Worm (Caenorhabditis elegans): ENCODE results near the gene nhr-139.

The nhr-139 gene

ce11 chrV:6991771-6992170, 4.2 kb upstream of the nhr-139 start, which contains the start of gene nhr-162:
Gene nhr-162 (minus strand): TSS chrV:6991871.
- no peak for TF ChIP-seq elt-1 (tag; optimal IDR thresholded peaks at IDR 0.05)
- TF ChIP-seq mbf-1 (tag; optimal IDR thresholded peaks at IDR 0.05): no peak
- TF ChIP-seq ceh-16 (tag; optimal IDR thresholded peaks at IDR 0.05): no peak
- no peak for TF ChIP-seq ztf-1 (GFP tag; conservative IDR thresholded peaks at IDR 0.05)
- TF ChIP-seq unc-55 (GFP tag; optimal IDR thresholded peaks at IDR 0.05): no peak
- TF ChIP-seq R02D3.7 (tag; optimal IDR thresholded peaks at IDR 0.05): no peak
- no peak for TF ChIP-seq nhr-129 (tag; optimal IDR thresholded peaks at IDR 0.05)
- TF ChIP-seq peb-1 (tag; optimal IDR thresholded peaks at IDR 0.05): no peak
- TF ChIP-seq gmeb-1 (tag; optimal IDR thresholded peaks at IDR 0.05): no peak
- no peak for TF ChIP-seq sma-9 (GFP tag; optimal IDR thresholded peaks at IDR 0.05)
- TF ChIP-seq sma-9 (tag; optimal IDR thresholded peaks at IDR 0.05): no peak

DNA sequence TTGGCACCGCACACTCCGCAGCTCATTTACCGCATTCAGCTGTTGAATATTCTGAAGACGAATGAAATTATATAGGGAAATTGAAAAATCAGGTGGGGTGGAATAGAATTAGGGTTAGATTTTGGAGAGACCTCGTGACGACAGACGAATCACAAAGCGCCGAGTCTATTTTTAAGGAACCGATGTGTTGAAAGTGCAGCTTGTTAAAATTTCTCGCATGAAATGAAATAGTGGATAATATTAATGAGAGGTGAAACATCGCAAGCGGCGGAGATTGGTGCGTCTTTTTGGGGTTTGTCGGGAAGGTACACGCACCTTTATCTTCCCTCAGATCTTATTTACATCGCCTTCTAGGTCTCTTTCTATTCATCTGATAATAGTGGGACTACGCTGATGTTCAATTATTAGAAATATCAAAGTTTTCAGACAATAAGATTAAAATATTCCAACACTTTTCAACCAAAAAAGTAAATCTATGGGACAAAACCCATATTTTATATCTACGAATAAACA, 2.1 kb upstream of the nhr-139 start, which contains the start of gene nhr-140:
Gene nhr-140, minus strand, starts transcription at position 51 of the 513 bp plus-strand sequence.
- TF ChIP-seq mdl-1 (tag; optimal IDR thresholded peaks at IDR 0.05) (no peak), zag-1 (tag; optimal IDR thresholded peaks at IDR 0.05) (no peak), mab-5 (tag; optimal IDR thresholded peaks at IDR 0.05) (no peak), F13H6.1 (tag; optimal IDR thresholded peaks at IDR 0.05) (no peak), nhr-21 (tag; optimal IDR thresholded peaks at IDR 0.05) (no peak), sem-4 (tag; optimal IDR thresholded peaks at IDR 0.05) (no peak), ztf-1 (GFP tag; conservative IDR thresholded peaks at IDR 0.05) (no peak), unc-62 (GFP tag; optimal IDR thresholded peaks at IDR 0.05) (no peak), lin-11 (tag; optimal IDR thresholded peaks at IDR 0.05) (no peak), egl-27 (tag; optimal IDR thresholded peaks at IDR 0.05) (no peak), nhr-6 (tag; optimal IDR thresholded peaks at IDR 0.05) (no peak), nhr-25 (tag; optimal IDR thresholded peaks at IDR 0.05) (no peak), nhr-10 (tag; optimal IDR thresholded peaks at IDR 0.05) (no peak), mbf-1 (tag; optimal IDR thresholded peaks at IDR 0.05) (no peak)

- TF ChIP-seq nhr-21 (tag; optimal IDR thresholded peaks at IDR 0.05) (no peak), dmd-4 (tag; optimal IDR thresholded peaks at IDR 0.05) (no peak), lin-39 (tag; optimal IDR thresholded peaks at IDR 0.05) (no peak), nhr-6 (tag; optimal IDR thresholded peaks at IDR 0.05) (no peak), R02D3.7 (tag; optimal IDR thresholded peaks at IDR 0.05) (no peak), snpc-4 (tag; optimal IDR thresholded peaks at IDR 0.05) (no peak), peb-1 (tag; optimal IDR thresholded peaks at IDR 0.05) (no peak), zag-1 (tag; optimal IDR thresholded peaks at IDR 0.05) (no peak), nhr-77 (tag; optimal IDR thresholded peaks at IDR 0.05) (no peak), ama-1 (optimal IDR thresholded peaks at IDR 0.05) (no peak), Y55F3AM.14 (GFP tag; optimal IDR thresholded peaks at IDR 0.05) (no peak), nhr-129 (tag; optimal IDR thresholded peaks at IDR 0.05) (no peak), elt-3 (tag; optimal IDR thresholded peaks at IDR 0.05) (no peak), nhr-25 (tag; optimal IDR thresholded peaks at IDR 0.05) (no peak)
Measured at ce11 chrV:6985943-6986342, 1.6 kb downstream of the nhr-139 start, which contains the start of gene nhr-163. Gene nhr-163 (minus strand): TSS chrV:6986043.

DNA sequence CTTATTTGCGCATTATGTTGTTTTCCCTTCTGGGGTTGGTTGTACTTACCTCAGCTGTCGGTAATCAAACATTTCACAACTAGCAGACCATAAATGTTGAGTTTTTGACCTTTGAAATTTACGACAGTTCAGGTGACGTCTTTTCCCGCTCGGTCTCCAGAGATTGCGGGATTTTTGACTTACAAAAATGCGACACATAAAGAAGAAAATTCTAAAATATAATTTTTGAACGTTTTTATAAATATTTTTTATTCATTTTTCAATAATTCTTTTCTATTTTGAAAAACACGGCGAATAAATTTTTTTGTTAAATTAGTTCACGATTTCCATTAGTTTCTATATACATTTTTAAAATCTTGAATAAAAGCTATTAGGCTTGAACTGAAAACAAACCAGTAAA, 4.8 kb downstream of the nhr-139 start, which contains the start of gene nhr-161:
Gene nhr-161, minus strand, starts transcription at position 101 of the 400 bp plus-strand sequence.
- no peak for TF ChIP-seq lin-11 (tag; optimal IDR thresholded peaks at IDR 0.05)
- TF ChIP-seq lin-13 (GFP tag; optimal IDR thresholded peaks at IDR 0.05): no peak
- no peak for TF ChIP-seq nhr-6 (tag; optimal IDR thresholded peaks at IDR 0.05)
- TF ChIP-seq nhr-12 (tag; optimal IDR thresholded peaks at IDR 0.05): no peak
- no peak for TF ChIP-seq gmeb-1 (tag; optimal IDR thresholded peaks at IDR 0.05)
- TF ChIP-seq nhr-129 (tag; optimal IDR thresholded peaks at IDR 0.05): no peak
- no peak for TF ChIP-seq ztf-11 (tag; optimal IDR thresholded peaks at IDR 0.05)
- no peak for TF ChIP-seq sem-4 (tag; optimal IDR thresholded peaks at IDR 0.05)
- TF ChIP-seq zag-1 (tag; optimal IDR thresholded peaks at IDR 0.05): no peak
- no peak for TF ChIP-seq nhr-10 (tag; optimal IDR thresholded peaks at IDR 0.05)
- TF ChIP-seq nhr-11 (tag; optimal IDR thresholded peaks at IDR 0.05): no peak
- TF ChIP-seq nhr-77 (tag; optimal IDR thresholded peaks at IDR 0.05): no peak
- TF ChIP-seq elt-3 (tag; optimal IDR thresholded peaks at IDR 0.05): no peak
- TF ChIP-seq sma-9 (GFP tag; optimal IDR thresholded peaks at IDR 0.05): no peak
- no peak for TF ChIP-seq sma-9 (tag; optimal IDR thresholded peaks at IDR 0.05)

DNA sequence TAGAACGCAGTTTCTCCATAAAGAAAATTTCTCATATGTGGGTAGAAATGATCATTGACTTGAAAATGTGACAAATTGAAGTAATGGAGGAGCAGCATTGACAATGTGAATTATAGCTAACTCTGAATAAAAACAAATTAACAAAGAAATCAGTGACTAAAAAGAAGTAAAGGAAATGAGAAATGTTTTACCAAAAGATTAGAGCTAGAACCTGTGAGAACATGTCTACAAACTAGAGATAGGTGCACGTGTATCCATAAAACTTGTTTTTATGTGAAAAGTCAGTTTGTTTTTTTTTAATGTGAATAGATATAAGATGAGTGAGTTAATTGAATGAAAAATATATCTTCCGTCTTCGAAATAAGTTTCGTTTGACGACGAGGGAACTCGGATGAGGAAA, 8.6 kb downstream of the nhr-139 start, which contains the start of gene sre-12:
Gene sre-12, minus strand, starts transcription at position 101 of the 400 bp plus-strand sequence.
- TF ChIP-seq nhr-11 (tag; optimal IDR thresholded peaks at IDR 0.05): no peak
- TF ChIP-seq ceh-16 (tag; optimal IDR thresholded peaks at IDR 0.05): no peak
- no peak for TF ChIP-seq elt-1 (tag; optimal IDR thresholded peaks at IDR 0.05)
- TF ChIP-seq nhr-23 (tag; optimal IDR thresholded peaks at IDR 0.05): no peak
- TF ChIP-seq fos-1 (tag; optimal IDR thresholded peaks at IDR 0.05): no peak
- no peak for TF ChIP-seq Y55F3AM.14 (GFP tag; optimal IDR thresholded peaks at IDR 0.05)
- TF ChIP-seq ztf-1 (GFP tag; conservative IDR thresholded peaks at IDR 0.05): no peak
- no peak for TF ChIP-seq nhr-129 (tag; optimal IDR thresholded peaks at IDR 0.05)
- no peak for TF ChIP-seq sma-9 (GFP tag; optimal IDR thresholded peaks at IDR 0.05)
- TF ChIP-seq sma-9 (tag; optimal IDR thresholded peaks at IDR 0.05): no peak
- no peak for TF ChIP-seq zag-1 (tag; optimal IDR thresholded peaks at IDR 0.05)
- no peak for TF ChIP-seq nhr-77 (tag; optimal IDR thresholded peaks at IDR 0.05)
- TF ChIP-seq ZK546.5 (tag; optimal IDR thresholded peaks at IDR 0.05): no peak
- no peak for TF ChIP-seq snpc-4 (tag; optimal IDR thresholded peaks at IDR 0.05)
- no peak for TF ChIP-seq dmd-4 (tag; optimal IDR thresholded peaks at IDR 0.05)
- TF ChIP-seq skn-1 (tag; optimal IDR thresholded peaks at IDR 0.05): no peak
- no peak for TF ChIP-seq F13H6.1 (tag; optimal IDR thresholded peaks at IDR 0.05)
- no peak for TF ChIP-seq C34F6.9 (tag; optimal IDR thresholded peaks at IDR 0.05)
- TF ChIP-seq unc-55 (GFP tag; optimal IDR thresholded peaks at IDR 0.05): no peak
- no peak for TF ChIP-seq nhr-6 (tag; optimal IDR thresholded peaks at IDR 0.05)
- TF ChIP-seq nhr-10 (tag; optimal IDR thresholded peaks at IDR 0.05): no peak

Measured in whole organism, L2 larva.